Worm (Caenorhabditis elegans): Measurements from ENCODE around the gene ZC412.5.
"Not testable (repeated sequence)": the region's sequence is repeated elsewhere in the genome, so short reads cannot be mapped to it uniquely, and the experiment has no call there.

The ZC412.5 gene

ce11 chrV:14826952-14827351 is 48.3 kb downstream of the ZC412.5 start, which contains the start of gene nspa-8:
Gene nspa-8 (minus strand): TSS chrV:14827052.
- TF ChIP-seq M03D4.4 (tag; optimal IDR thresholded peaks at IDR 0.05); sem-2 (GFP tag; optimal IDR thresholded peaks at IDR 0.05); unc-39 (tag; optimal IDR thresholded peaks at IDR 0.05): not testable (repeated sequence)

- TF ChIP-seq bed-3 (GFP tag; optimal IDR thresholded peaks at IDR 0.05) (no peak), nhr-12 (tag; optimal IDR thresholded peaks at IDR 0.05) (no peak), elt-3 (tag; optimal IDR thresholded peaks at IDR 0.05) (no peak), elt-1 (tag; optimal IDR thresholded peaks at IDR 0.05; ENCODE audit: borderline replicate concordance, insufficient read depth) (no peak), nhr-28 (tag; optimal IDR thresholded peaks at IDR 0.05) (no peak), blmp-1 (tag; optimal IDR thresholded peaks at IDR 0.05) (no peak), unc-120 (tag; optimal IDR thresholded peaks at IDR 0.05; ENCODE audit: poor library complexity, severe bottlenecking) (no peak), cnd-1 (tag; optimal IDR thresholded peaks at IDR 0.05) (no peak), nhr-2 (tag; optimal IDR thresholded peaks at IDR 0.05) (no peak), ztf-11 (tag; optimal IDR thresholded peaks at IDR 0.05) (no peak), lin-32 (GFP tag; optimal IDR thresholded peaks at IDR 0.05) (no peak), unc-62 (GFP tag; optimal IDR thresholded peaks at IDR 0.05) (no peak), M03D4.4 (tag; optimal IDR thresholded peaks at IDR 0.05) (no peak), mls-2 (tag; optimal IDR thresholded peaks at IDR 0.05) (no peak), snpc-4 (tag; optimal IDR thresholded peaks at IDR 0.05) (no peak), lin-13 (tag; optimal IDR thresholded peaks at IDR 0.05) (no peak), mab-5 (tag; optimal IDR thresholded peaks at IDR 0.05) (no peak)
These were observed 51.1 kb downstream of the ZC412.5 start, which contains the start of gene W06A7.4 for ce11 chrV:14824124-14824523. Gene W06A7.4 (plus strand): TSS chrV:14824424.

Measured in whole organism, mixed stage, embryonic.